Fruit fly (Drosophila melanogaster) whole organism: ENCODE results near the gene Kap3.

Source experiments
- Dll ChIP-seq: fragments of >200 bp; optimal IDR thresholded peaks from 2 replicates; lab custom pipeline; 2017
- EcR ChIP-seq, 2 experiments: fragments of >200 bp; optimal IDR thresholded peaks; 2 replicates each; lab custom pipeline; 2017; ENCODE audit warnings: missing biosample characterization in 2 of 2, missing genetic modification characterization in 2 of 2, missing genetic modification reagents in 2 of 2
- pan ChIP-seq: fragments of >200 bp; optimal IDR thresholded peaks from 2 replicates; lab custom pipeline; 2017

- TF ChIP-seq Dll (lab: Kevin White, UChicago) (no peak), pan (lab: Kevin White, UChicago) (no peak), EcR (GFP tag; optimal IDR thresholded peaks at IDR 0.05; lab: Kevin White, UChicago) (no peak)
Measured at dm6 chrX:11284993-11285392, 54.9 kb downstream of the Kap3 start.
